Worm (Caenorhabditis elegans): ENCODE measurements around the gene T16G12.7.

T16G12.7 gene

ce11 chrIII:9993535-9993934 is 46.4 kb downstream of the T16G12.7 start, which contains the start of gene C05B5.4:
TSS of gene C05B5.4 (plus strand) at chrIII:9993885.
- no peak for TF ChIP-seq ZK185.1 (tag; optimal IDR thresholded peaks at IDR 0.05; ENCODE audit: poor library complexity, severe bottlenecking)
- no peak for TF ChIP-seq ceh-79 (tag; optimal IDR thresholded peaks at IDR 0.05)
- no peak for TF ChIP-seq sdz-38 (tag; optimal IDR thresholded peaks at IDR 0.05)
- no peak for TF ChIP-seq unc-62 (GFP tag; optimal IDR thresholded peaks at IDR 0.05)

ce11 chrIII:9991324-9991723 is 48.6 kb downstream of the T16G12.7 start:
- TF ChIP-seq hlh-12 (tag; optimal IDR thresholded peaks at IDR 0.05) (no peak), ceh-100 (GFP tag; IDR thresholded peaks at IDR 0.05) (no peak), K11D2.4 (GFP tag; IDR thresholded peaks at IDR 0.05) (no peak), ekl-4 (GFP tag; IDR thresholded peaks at IDR 0.05) (no peak), die-1 (tag; optimal IDR thresholded peaks at IDR 0.05) (no peak), unc-130 (GFP tag; optimal IDR thresholded peaks at IDR 0.05) (no peak), ztf-3 (GFP tag; optimal IDR thresholded peaks at IDR 0.05) (no peak), aptf-2 (GFP tag; conservative IDR thresholded peaks at IDR 0.05) (no peak), nhr-27 (tag; optimal IDR thresholded peaks at IDR 0.05) (no peak), ztf-28 (GFP tag; IDR thresholded peaks at IDR 0.05) (no peak), T07F8.4 (tag; optimal IDR thresholded peaks at IDR 0.05) (no peak), nfya-2 (GFP tag; IDR thresholded peaks at IDR 0.05) (no peak), sea-2 (GFP tag; IDR thresholded peaks at IDR 0.05) (no peak)
